Fruit fly (Drosophila melanogaster) whole organism, adult: Measurements from ENCODE around the gene CG10508.

Experiments
- CG11617 ChIP-seq: fragments of 200-800 bp; sonication (Bioruptor generic); optimal IDR thresholded peaks from 2 replicates; lab custom pipeline; 2017; ENCODE audit warnings: mild to moderate bottlenecking, missing biosample characterization, missing genetic modification reagents, missing genetic modification characterization
- CG12768 ChIP-seq: fragments of 200-800 bp; sonication (Bioruptor generic); optimal IDR thresholded peaks from 2 replicates; lab custom pipeline; 2017; ENCODE audit warnings: missing biosample characterization, missing genetic modification characterization, mild to moderate bottlenecking, moderate library complexity, missing genetic modification reagents
- CG14711 ChIP-seq: fragments of 200-800 bp; sonication (Bioruptor generic); optimal IDR thresholded peaks from 2 replicates; lab custom pipeline; 2018; ENCODE audit warnings: missing biosample characterization, mild to moderate bottlenecking, missing genetic modification characterization, moderate library complexity
- CG1620 ChIP-seq: fragments of 200-800 bp; sonication (Bioruptor generic); optimal IDR thresholded peaks from 2 replicates; lab custom pipeline; 2016; ENCODE audit warnings: missing biosample characterization, missing genetic modification characterization
- CG33017 ChIP-seq: fragments of 200-800 bp; sonication (Bioruptor generic); optimal IDR thresholded peaks from 2 replicates; lab custom pipeline; 2018; ENCODE audit warnings: missing biosample characterization, mild to moderate bottlenecking, missing genetic modification characterization, moderate library complexity
- CG5204 ChIP-seq: fragments of 200-800 bp; sonication (Bioruptor generic); optimal IDR thresholded peaks from 2 replicates; lab custom pipeline; 2016; ENCODE audit warnings: missing biosample characterization, missing genetic modification characterization
- CG7045 ChIP-seq: fragments of 200-800 bp; sonication (Bioruptor generic); optimal IDR thresholded peaks from 2 replicates; lab custom pipeline; 2017; ENCODE audit warnings: missing biosample characterization, mild to moderate bottlenecking, missing genetic modification characterization
- CG7101 ChIP-seq: fragments of 200-800 bp; sonication (Bioruptor generic); optimal IDR thresholded peaks from 2 replicates; lab custom pipeline; 2018; ENCODE audit warnings: missing biosample characterization, mild to moderate bottlenecking, missing genetic modification characterization, moderate library complexity
- Clk ChIP-seq: fragments of 200-800 bp; sonication (Bioruptor generic); optimal IDR thresholded peaks from 2 replicates; lab custom pipeline; 2017; ENCODE audit warnings: missing biosample characterization, missing genetic modification characterization
- Hr96 ChIP-seq: fragments of 200-800 bp; sonication (Bioruptor generic); optimal IDR thresholded peaks from 2 replicates; lab custom pipeline; 2016; ENCODE audit warnings: missing biosample characterization, missing genetic modification characterization
- Mnt ChIP-seq: fragments of 200-800 bp; sonication (Bioruptor generic); optimal IDR thresholded peaks from 2 replicates; lab custom pipeline; 2016; ENCODE audit warnings: missing biosample characterization, mild to moderate bottlenecking, missing genetic modification characterization
- bab1 ChIP-seq: fragments of 200-800 bp; sonication (Bioruptor generic); optimal IDR thresholded peaks from 3 replicates; lab custom pipeline; 2019; ENCODE audit warnings: missing biosample characterization, mild to moderate bottlenecking, missing genetic modification characterization, moderate library complexity
- cic ChIP-seq: fragments of 200-800 bp; sonication (Bioruptor generic); optimal IDR thresholded peaks from 2 replicates; lab custom pipeline; 2017; ENCODE audit warnings: missing biosample characterization, mild to moderate bottlenecking, missing genetic modification characterization, moderate library complexity
- cnc ChIP-seq, 2 experiments: fragments of >200 bp; optimal IDR thresholded peaks; 2 replicates each; lab custom pipeline; 2017
- kay ChIP-seq: fragments of 200-800 bp; sonication (Bioruptor generic); peaks from one replicate; lab custom pipeline; 2016; ENCODE audit warnings: missing biosample characterization, missing genetic modification characterization, borderline replicate concordance
- ovo ChIP-seq: fragments of 200-800 bp; sonication (Bioruptor generic); optimal IDR thresholded peaks from 2 replicates; lab custom pipeline; 2016; ENCODE audit warnings: missing biosample characterization, missing genetic modification characterization
- tj ChIP-seq: fragments of 200-800 bp; sonication (Bioruptor generic); optimal IDR thresholded peaks from 3 replicates; lab custom pipeline; 2017; ENCODE audit warnings: missing biosample characterization, mild to moderate bottlenecking, missing genetic modification characterization, moderate library complexity
- toe ChIP-seq: fragments of 200-800 bp; sonication (Bioruptor generic); optimal IDR thresholded peaks from 2 replicates; lab custom pipeline; 2016; ENCODE audit warnings: missing biosample characterization, missing genetic modification characterization

Gene CG10508

DNA sequence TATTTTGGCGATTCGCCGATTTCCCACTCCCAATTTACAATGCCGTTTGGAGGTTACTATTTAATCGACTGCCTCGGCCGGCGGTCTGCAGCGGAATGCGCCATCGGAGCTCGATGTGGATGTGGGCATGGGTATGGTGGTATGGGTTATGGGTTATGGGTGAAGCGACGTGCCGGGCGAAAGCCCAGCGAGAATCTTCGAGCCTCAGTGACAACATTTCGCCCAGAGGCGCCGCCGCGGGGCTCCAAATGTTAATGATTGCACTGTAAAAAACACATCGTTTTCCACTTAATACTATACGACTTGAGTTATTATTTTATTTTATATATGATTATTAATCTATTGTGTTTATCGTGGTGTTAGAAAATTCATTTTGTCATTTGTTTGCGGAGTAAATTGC, 9.4 kb upstream of the CG10508 start:
- TF ChIP-seq CG12768 (GFP tag; lab: Kevin White, UChicago) (peak; percentile 48), CG7045 (GFP tag; lab: Kevin White, UChicago) (no peak), CG7101 (tag; lab: Kevin White, UChicago) (no peak), kay (GFP tag; lab: Kevin White, UChicago) (peak; percentile 72), CG14711 (tag; lab: Kevin White, UChicago) (no peak), Hr96 (no peak), toe (no peak), Mnt (GFP tag; lab: Kevin White, UChicago) (no peak)

DNA sequence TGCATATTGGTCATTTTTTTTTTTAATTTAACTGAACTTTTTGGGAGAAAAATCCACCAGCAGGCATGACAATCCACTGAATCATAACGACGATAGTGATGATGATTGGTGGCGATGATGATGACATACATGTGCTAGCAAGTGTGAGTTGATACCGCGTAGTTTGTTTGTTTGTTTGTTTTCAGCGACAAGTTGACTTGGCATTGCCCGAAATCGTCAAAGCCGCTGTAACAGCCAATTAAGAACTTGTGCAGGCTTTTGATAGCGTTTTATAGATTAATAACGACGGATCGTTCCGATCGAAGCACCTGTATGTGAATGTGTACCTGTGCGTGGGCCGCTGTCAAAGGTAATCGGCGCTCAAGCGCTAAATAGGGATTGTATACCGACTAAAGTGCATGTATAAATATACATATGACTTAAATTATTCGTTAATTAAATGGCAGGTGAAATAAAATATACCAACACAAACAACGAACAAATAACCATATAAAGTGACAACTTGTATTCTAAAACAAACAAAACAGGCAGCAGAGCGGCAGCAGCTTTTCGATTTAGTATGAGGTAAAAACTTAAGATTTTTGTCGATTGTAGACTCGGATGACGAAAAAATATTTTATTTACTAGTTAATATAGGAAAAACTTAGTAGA, 8.6 kb upstream of the CG10508 start:
- TF ChIP-seq toe: no peak
- TF ChIP-seq kay (GFP tag; lab: Kevin White, UChicago): peak; percentile 90

DNA sequence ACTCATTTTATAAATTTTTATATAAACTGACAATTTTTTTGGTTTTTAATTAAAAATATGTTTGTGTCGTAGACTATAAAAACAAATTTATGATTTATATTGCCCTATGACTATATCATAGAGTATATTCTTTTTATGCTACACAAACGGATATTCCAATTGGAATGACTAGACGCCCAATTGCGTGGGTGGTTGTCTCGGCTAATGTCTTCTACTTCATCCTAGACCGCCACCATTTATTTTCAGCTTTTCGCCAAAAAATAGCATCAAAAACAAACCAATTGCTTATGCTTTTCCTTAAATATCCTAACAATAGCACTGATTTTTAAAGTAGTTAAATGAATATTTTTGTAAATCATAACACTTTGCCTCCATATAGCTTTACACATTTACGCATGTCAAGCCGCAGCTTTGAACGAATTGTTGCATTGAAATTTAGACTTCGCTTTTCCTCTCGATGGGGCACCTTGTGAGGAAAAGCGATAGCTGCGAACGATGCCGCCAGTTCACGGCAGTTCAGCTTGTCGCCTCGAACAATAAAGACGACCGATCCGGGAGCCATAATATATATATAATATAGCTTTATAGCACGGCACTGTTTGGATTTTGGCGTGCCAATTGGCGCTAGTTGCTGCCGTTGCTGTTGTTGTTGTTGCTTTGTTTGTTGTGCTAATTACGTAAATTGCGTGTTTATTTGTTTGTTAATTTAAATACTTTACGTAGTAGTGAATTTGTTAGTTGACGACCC, 7.8 kb upstream of the CG10508 start:
- TF ChIP-seq kay (GFP tag; lab: Kevin White, UChicago) (no peak), toe (peak; percentile 39)

dm6 chr3L:21202777-21203282, 7.2 kb upstream of the CG10508 start, which contains the start of the genes Targ1, CG10512 and Targ2:
Gene Targ1 (minus strand): TSS chr3L:21202882.
Gene CG10512 (plus strand): TSS chr3L:21202920.
Gene Targ2 (minus strand): TSS chr3L:21203232.
- peak; percentile 54 for TF ChIP-seq Mnt (GFP tag; lab: Kevin White, UChicago)
- no peak for TF ChIP-seq CG7045 (GFP tag; lab: Kevin White, UChicago)
- no peak for TF ChIP-seq Clk
- TF ChIP-seq CG14711 (tag; lab: Kevin White, UChicago): no peak
- peak; percentile 44 for TF ChIP-seq CG11617 (GFP tag; lab: Kevin White, UChicago)
- TF ChIP-seq cic (GFP tag; lab: Kevin White, UChicago): peak; percentile 72
- TF ChIP-seq bab1: peak; percentile 49
- peak; percentile 94 for TF ChIP-seq kay (GFP tag; lab: Kevin White, UChicago)
- TF ChIP-seq tj (GFP tag; lab: Kevin White, UChicago): peak; percentile 63
- peak; percentile 10 for TF ChIP-seq toe
- TF ChIP-seq CG33017 (tag; lab: Kevin White, UChicago): peak; percentile 28

DNA sequence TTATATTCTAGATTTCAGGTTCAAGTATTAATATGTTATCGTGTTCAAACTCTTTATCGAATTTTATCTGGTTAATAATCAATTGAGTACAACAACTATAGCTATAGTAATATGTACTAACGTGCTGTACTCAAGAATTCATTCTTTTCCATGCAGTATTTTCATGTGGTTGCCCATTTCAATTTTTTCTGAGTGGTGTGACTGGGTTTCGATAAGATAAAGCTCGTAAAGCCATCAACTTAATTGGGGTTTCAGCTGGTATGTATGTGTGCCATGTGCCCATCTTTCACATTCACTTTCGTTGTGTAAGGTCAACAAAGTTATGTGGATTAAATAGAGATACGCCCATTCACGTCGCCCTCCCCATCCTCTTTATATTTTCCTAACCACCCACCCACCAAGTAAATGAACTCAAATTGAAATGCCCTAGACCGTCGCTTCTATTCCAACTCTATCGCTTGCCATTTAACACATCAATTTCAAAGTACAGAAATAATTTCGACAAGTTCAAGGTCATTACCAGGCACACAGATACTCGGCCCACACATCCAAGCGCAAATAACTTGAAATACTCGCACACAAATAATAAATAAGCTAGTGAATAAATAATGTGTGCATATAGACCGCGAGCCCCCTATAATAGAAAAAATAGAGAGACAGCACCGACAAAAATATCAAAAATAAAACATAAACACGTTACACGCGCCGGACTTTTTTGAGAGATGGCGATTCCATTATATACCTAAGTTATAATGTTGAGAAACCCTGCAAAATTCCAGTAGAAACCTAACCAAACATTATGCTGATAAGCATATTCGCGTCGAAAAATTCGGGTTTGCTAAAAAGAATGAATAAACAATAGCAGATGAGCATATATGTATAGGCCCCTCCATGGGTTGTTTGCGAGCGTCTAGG, 5.2 kb upstream of the CG10508 start:
- peak; percentile 21 for TF ChIP-seq CG12768 (GFP tag; lab: Kevin White, UChicago)
- TF ChIP-seq ovo (GFP tag; lab: Kevin White, UChicago): no peak
- peak; percentile 81 for TF ChIP-seq tj (GFP tag; lab: Kevin White, UChicago)
- no peak for TF ChIP-seq CG7045 (GFP tag; lab: Kevin White, UChicago)
- no peak for TF ChIP-seq CG14711 (tag; lab: Kevin White, UChicago)
- TF ChIP-seq CG7101 (tag; lab: Kevin White, UChicago): peak; percentile 6
- no peak for TF ChIP-seq toe
- no peak for TF ChIP-seq CG1620 (GFP tag; lab: Kevin White, UChicago)

DNA sequence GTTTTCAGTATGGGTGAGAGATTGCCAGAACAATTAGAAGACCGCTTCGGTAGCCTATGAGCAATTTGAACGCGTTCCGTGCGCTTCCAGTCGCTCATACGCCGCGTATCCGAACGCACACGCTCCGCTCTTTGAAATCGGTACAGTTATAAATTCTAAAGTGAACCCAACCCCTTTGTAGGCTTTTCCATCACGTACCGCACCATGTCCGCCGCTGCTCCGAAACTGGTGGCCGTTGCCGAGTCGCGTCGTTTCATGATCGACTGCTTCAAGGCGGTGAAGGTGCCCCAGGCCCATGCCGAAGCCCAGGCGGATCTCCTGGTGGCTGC, 4.6 kb upstream of the CG10508 start:
- TF ChIP-seq Mnt (GFP tag; lab: Kevin White, UChicago) (no peak), cic (GFP tag; lab: Kevin White, UChicago) (no peak), CG5204 (no peak), Hr96 (no peak), kay (GFP tag; lab: Kevin White, UChicago) (no peak), CG14711 (tag; lab: Kevin White, UChicago) (no peak), ovo (GFP tag; lab: Kevin White, UChicago) (no peak), Clk (no peak), CG7101 (tag; lab: Kevin White, UChicago) (no peak), CG7045 (GFP tag; lab: Kevin White, UChicago) (no peak)

DNA sequence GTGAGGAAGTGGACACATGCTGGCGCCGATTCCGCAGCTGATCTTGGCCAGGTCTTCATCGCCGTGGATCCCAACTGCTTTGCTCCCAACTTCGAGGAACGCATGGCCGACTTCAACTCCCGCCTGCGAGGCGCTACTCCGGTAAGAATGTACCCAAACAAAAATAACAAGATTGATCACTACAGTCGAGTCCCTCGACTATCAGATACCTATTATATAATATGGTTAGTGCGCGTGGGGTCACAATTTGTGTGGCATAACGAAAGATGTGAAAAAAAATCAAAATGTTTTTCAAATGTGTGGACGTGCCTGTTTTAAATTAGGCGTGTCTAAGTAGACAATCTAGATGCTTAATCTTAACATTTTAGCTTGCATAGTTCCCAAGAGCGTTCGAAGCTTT, 3.5 kb upstream of the CG10508 start:
- TF ChIP-seq cnc (optimal IDR thresholded peaks at IDR 0.05; lab: Kevin White, UChicago) (no peak), CG1620 (GFP tag; lab: Kevin White, UChicago) (no peak), CG11617 (GFP tag; lab: Kevin White, UChicago) (no peak), CG12768 (GFP tag; lab: Kevin White, UChicago) (no peak), Mnt (GFP tag; lab: Kevin White, UChicago) (no peak), ovo (GFP tag; lab: Kevin White, UChicago) (no peak), cic (GFP tag; lab: Kevin White, UChicago) (no peak), CG14711 (tag; lab: Kevin White, UChicago) (no peak), kay (GFP tag; lab: Kevin White, UChicago) (no peak), CG33017 (tag; lab: Kevin White, UChicago) (no peak)
